Worm (Caenorhabditis elegans) whole organism, L3 larva: ENCODE measurements around the gene msp-32.

Source experiments
- ama-1 ChIP-seq: fragments of 150-350 bp; optimal IDR thresholded peaks from 2 replicates; lab custom pipeline; 2018
- jun-1 ChIP-seq: fragments of 150-350 bp; optimal IDR thresholded peaks from 2 replicates; lab custom pipeline; 2014; ENCODE audit warnings: missing biosample characterization, missing genetic modification reagents, missing genetic modification characterization
- lin-39 ChIP-seq: fragments of 150-350 bp; optimal IDR thresholded peaks from 2 replicates; lab custom pipeline; 2018; ENCODE audit warnings: missing biosample characterization, missing genetic modification reagents, missing genetic modification characterization
- mml-1 ChIP-seq: fragments of 150-350 bp; sonication (generic microtip); optimal IDR thresholded peaks from 3 replicates; lab custom pipeline; 2014; ENCODE audit warnings: missing biosample characterization, missing genetic modification characterization
- nhr-28 ChIP-seq: fragments of 150-350 bp; optimal IDR thresholded peaks from 2 replicates; lab custom pipeline; 2014; ENCODE audit warnings: missing biosample characterization, missing genetic modification characterization
- pqm-1 ChIP-seq: fragments of 150-350 bp; optimal IDR thresholded peaks from 2 replicates; lab custom pipeline; 2017; ENCODE audit warnings: missing biosample characterization, missing genetic modification characterization, inconsistent platforms
- unc-62 ChIP-seq: fragments of 150-350 bp; sonication (generic microtip); optimal IDR thresholded peaks from 4 replicates; lab custom pipeline; 2014; ENCODE audit warnings: missing biosample characterization, missing genetic modification reagents, missing genetic modification characterization

- TF ChIP-seq ama-1 (lab: Kevin White, UChicago) = no peak
- no peak for TF ChIP-seq pqm-1 (tag; lab: Kevin White, UChicago)
- no peak for TF ChIP-seq lin-39 (tag; lab: Kevin White, UChicago)
- no peak for TF ChIP-seq nhr-28 (tag; lab: Kevin White, UChicago)
- TF ChIP-seq unc-62 (GFP tag; lab: Kevin White, UChicago) = no peak
- TF ChIP-seq jun-1 (tag; lab: Kevin White, UChicago) = no peak
- TF ChIP-seq mml-1 = no peak
Measured at ce11 chrII:4884403-4884802, 14.2 kb upstream of the msp-32 start.
